Worm (Caenorhabditis elegans) whole organism, young adult: ENCODE data around the gene cdf-2.

Experiments
- B0035.1 ChIP-seq: sonication (generic microtip); optimal IDR thresholded peaks from 2 replicates; lab custom pipeline; 2016; ENCODE audit warnings: missing genetic modification characterization, mild to moderate bottlenecking, missing compliant biosample characterization, missing genotype, missing genetic modification reagents
- C17E4.6 ChIP-seq: fragments of 200-800 bp; sonication (Bioruptor generic); IDR thresholded peaks from 2 replicates; pipeline ENCODE4 v1.3.6; 2022; ENCODE audit warnings: missing genetic modification reagents, missing genetic modification characterization, missing compliant biosample characterization
- D2030.7 ChIP-seq: fragments of 200-800 bp; sonication (Bioruptor generic); IDR thresholded peaks from 2 replicates; pipeline ENCODE4 v1.3.6; 2022; ENCODE audit warnings: missing genetic modification reagents, missing genetic modification characterization, missing compliant biosample characterization
- F10E7.11 ChIP-seq: sonication (generic microtip); optimal IDR thresholded peaks from 2 replicates; lab custom pipeline; 2017; ENCODE audit warnings: mild to moderate bottlenecking, missing genetic modification characterization, moderate library complexity, missing compliant biosample characterization
- F22D6.2 ChIP-seq: sonication (generic microtip); optimal IDR thresholded peaks from 2 replicates; lab custom pipeline; 2016; ENCODE audit warnings: mild to moderate bottlenecking, missing genetic modification characterization, missing compliant biosample characterization
- F33H1.4 ChIP-seq: fragments of 200-800 bp; sonication (Bioruptor generic); IDR thresholded peaks from 2 replicates; pipeline ENCODE4 v1.3.6; 2022; ENCODE audit warnings: missing genetic modification reagents, missing genetic modification characterization, missing compliant biosample characterization
- F37B4.10 ChIP-seq: fragments of 200-800 bp; sonication (Bioruptor generic); IDR thresholded peaks from 2 replicates; pipeline ENCODE4 v1.3.6; 2022; ENCODE audit warnings: missing genetic modification characterization, missing compliant biosample characterization
- F57A8.1 ChIP-seq: fragments of 200-800 bp; sonication (Bioruptor generic); optimal IDR thresholded peaks from 2 replicates; lab custom pipeline; 2018; ENCODE audit warnings: mild to moderate bottlenecking, missing genetic modification characterization, moderate library complexity, missing compliant biosample characterization
- K11D2.4 ChIP-seq: fragments of 200-800 bp; sonication (Bioruptor generic); IDR thresholded peaks from 2 replicates; pipeline ENCODE4 v1.3.6; 2022; ENCODE audit warnings: missing genetic modification reagents, missing genetic modification characterization, missing compliant biosample characterization
- K12H6.12 ChIP-seq: fragments of 200-800 bp; sonication (Bioruptor generic); optimal IDR thresholded peaks from 2 replicates; lab custom pipeline; 2018; ENCODE audit warnings: mild to moderate bottlenecking, missing genetic modification characterization, missing compliant biosample characterization
- T26A5.8 ChIP-seq: sonication (generic microtip); optimal IDR thresholded peaks from 2 replicates; lab custom pipeline; 2016; ENCODE audit warnings: missing genetic modification characterization, missing compliant biosample characterization
- Y56A3A.18 ChIP-seq: fragments of 200-800 bp; sonication (Bioruptor generic); IDR thresholded peaks from 2 replicates; pipeline ENCODE4 v1.3.6; 2022; ENCODE audit warnings: missing genetic modification reagents, missing genetic modification characterization, missing compliant biosample characterization
- Y79H2A.3 ChIP-seq: fragments of 200-800 bp; sonication (Bioruptor generic); conservative IDR thresholded peaks from 2 replicates; pipeline ENCODE4 v1.3.6; 2022; ENCODE audit warnings: missing genetic modification reagents, missing genetic modification characterization, missing compliant biosample characterization
- ama-1 ChIP-seq, 3 experiments: fragments of 150-350 bp in 1 of 3; sonication (generic microtip) in 2 of 3; optimal IDR thresholded peaks; 2 replicates each; lab custom pipeline; 2014 to 2018; ENCODE audit warnings: missing biosample characterization in 2 of 3, missing genetic modification characterization in 2 of 3, missing genetic modification reagents in 2 of 3
- attf-5 ChIP-seq: fragments of 200-800 bp; sonication (Bioruptor generic); optimal IDR thresholded peaks from 2 replicates; lab custom pipeline; 2018; ENCODE audit warnings: mild to moderate bottlenecking, missing genetic modification characterization, missing compliant biosample characterization
- cebp-1 ChIP-seq, 2 experiments: fragments of 200-800 bp in 1 of 2; sonication (Bioruptor generic) in 1 of 2; sonication (generic microtip) in 1 of 2; IDR thresholded peaks in 1 of 2; optimal IDR thresholded peaks in 1 of 2; 2 replicates each; pipeline versions ENCODE4 v1.3.6 to Lab custom; 2017 to 2022; ENCODE audit warnings: missing compliant biosample characterization in 2 of 2, missing genetic modification characterization in 2 of 2, mild to moderate bottlenecking in 1 of 2, missing genetic modification reagents in 1 of 2, moderate library complexity in 1 of 2
- ceh-27 ChIP-seq: fragments of 200-800 bp; sonication (Bioruptor generic); optimal IDR thresholded peaks from 2 replicates; lab custom pipeline; 2018; ENCODE audit warnings: mild to moderate bottlenecking, missing genetic modification characterization, moderate library complexity, missing compliant biosample characterization
- ceh-40 ChIP-seq: fragments of 200-800 bp; sonication (Bioruptor generic); IDR thresholded peaks from 2 replicates; pipeline ENCODE4 v1.3.6; 2022; ENCODE audit warnings: missing genetic modification characterization, missing compliant biosample characterization
- chd-7 ChIP-seq: sonication (generic microtip); optimal IDR thresholded peaks from 2 replicates; lab custom pipeline; 2016; ENCODE audit warnings: mild to moderate bottlenecking, missing genetic modification characterization, moderate library complexity, missing compliant biosample characterization
- dpff-1 ChIP-seq: sonication (generic microtip); optimal IDR thresholded peaks from 2 replicates; lab custom pipeline; 2017; ENCODE audit warnings: mild to moderate bottlenecking, missing genetic modification characterization, missing compliant biosample characterization
- efl-1 ChIP-seq: fragments of 150-350 bp; optimal IDR thresholded peaks from 2 replicates; lab custom pipeline; 2014; ENCODE audit warnings: missing biosample characterization, missing genetic modification reagents, missing genetic modification characterization
- ekl-4 ChIP-seq: fragments of 200-800 bp; sonication (Bioruptor generic); IDR thresholded peaks from 2 replicates; pipeline ENCODE4 v1.3.6; 2022; ENCODE audit warnings: missing genetic modification reagents, missing genetic modification characterization, missing compliant biosample characterization
- hlh-12 ChIP-seq: sonication (generic microtip); optimal IDR thresholded peaks from 2 replicates; lab custom pipeline; 2016; ENCODE audit warnings: missing genetic modification characterization, missing compliant biosample characterization
- hlh-26 ChIP-seq: fragments of 200-800 bp; sonication (Bioruptor generic); conservative IDR thresholded peaks from 2 replicates; pipeline ENCODE4 v1.3.6; 2022; ENCODE audit warnings: missing genetic modification reagents, missing genetic modification characterization, missing compliant biosample characterization
- hmg-1.2 ChIP-seq: fragments of 200-800 bp; sonication (Bioruptor generic); IDR thresholded peaks from 2 replicates; pipeline ENCODE4 v1.3.6; 2022; ENCODE audit warnings: missing genetic modification reagents, missing genetic modification characterization, missing compliant biosample characterization
- hmg-20 ChIP-seq: fragments of 200-800 bp; sonication (Bioruptor generic); IDR thresholded peaks from 2 replicates; pipeline ENCODE4 v1.3.6; 2022; ENCODE audit warnings: missing genetic modification reagents, missing genetic modification characterization, missing compliant biosample characterization
- lag-1 ChIP-seq: fragments of 200-800 bp; sonication (Bioruptor generic); IDR thresholded peaks from 2 replicates; pipeline ENCODE4 v1.3.6; 2022; ENCODE audit warnings: missing genetic modification reagents, missing genetic modification characterization, missing compliant biosample characterization
- let-526 ChIP-seq: fragments of 200-800 bp; sonication (Bioruptor generic); IDR thresholded peaks from 2 replicates; pipeline ENCODE4 v1.3.6; 2022; ENCODE audit warnings: missing genetic modification reagents, missing genetic modification characterization, missing compliant biosample characterization
- lir-1 ChIP-seq: fragments of 200-800 bp; sonication (Bioruptor generic); conservative IDR thresholded peaks from 2 replicates; pipeline ENCODE4 v1.3.6; 2022; ENCODE audit warnings: missing genetic modification reagents, missing genetic modification characterization, missing compliant biosample characterization
- lsy-27 ChIP-seq: sonication (generic microtip); optimal IDR thresholded peaks from 2 replicates; lab custom pipeline; 2017; ENCODE audit warnings: missing genetic modification characterization, mild to moderate bottlenecking, missing compliant biosample characterization, antibody characterized with exemption, missing genotype, borderline replicate concordance; ENCODE audit not compliant: insufficient read depth
- madf-3 ChIP-seq: fragments of 200-800 bp; sonication (Bioruptor generic); IDR thresholded peaks from 2 replicates; pipeline ENCODE4 v1.3.6; 2022; ENCODE audit warnings: missing genetic modification reagents, missing genetic modification characterization, missing compliant biosample characterization
- nhr-120 ChIP-seq: fragments of 200-800 bp; sonication (Bioruptor generic); IDR thresholded peaks from 2 replicates; pipeline ENCODE4 v1.3.6; 2022; ENCODE audit warnings: missing genetic modification characterization, missing compliant biosample characterization
- nhr-90 ChIP-seq: sonication (generic microtip); optimal IDR thresholded peaks from 2 replicates; lab custom pipeline; 2016; ENCODE audit warnings: missing genotype, mild to moderate bottlenecking, missing genetic modification characterization, missing compliant biosample characterization
- pha-4 ChIP-seq: fragments of 150-350 bp; sonication (generic microtip); optimal IDR thresholded peaks from 2 replicates; lab custom pipeline; 2014; ENCODE audit warnings: missing biosample characterization, missing genetic modification reagents, missing genetic modification characterization
- rec-8 ChIP-seq, 2 experiments: sonication (generic microtip); optimal IDR thresholded peaks; 2 replicates each; lab custom pipeline; 2016; ENCODE audit warnings: mild to moderate bottlenecking in 2 of 2, missing genetic modification characterization in 2 of 2, missing genetic modification reagents in 2 of 2, missing genotype in 2 of 2, missing biosample characterization in 1 of 2, missing compliant biosample characterization in 1 of 2, moderate library complexity in 1 of 2
- rpc-1 ChIP-seq, 2 experiments: fragments of 150-350 bp in 1 of 2; sonication (generic microtip) in 1 of 2; optimal IDR thresholded peaks; 2 replicates each; lab custom pipeline; 2014 to 2018; ENCODE audit warnings: missing biosample characterization in 1 of 2, missing genetic modification characterization in 1 of 2, missing genetic modification reagents in 1 of 2, missing genotype in 1 of 2
- sea-2 ChIP-seq: fragments of 200-800 bp; sonication (Bioruptor generic); IDR thresholded peaks from 2 replicates; pipeline ENCODE4 v1.3.6; 2022; ENCODE audit warnings: missing genetic modification characterization, missing compliant biosample characterization
- snpc-1.1 ChIP-seq: sonication (generic microtip); optimal IDR thresholded peaks from 2 replicates; lab custom pipeline; 2017; ENCODE audit warnings: missing genetic modification characterization, mild to moderate bottlenecking, missing compliant biosample characterization, antibody characterized with exemption, moderate library complexity, missing genotype, missing genetic modification reagents; ENCODE audit not compliant: insufficient read depth
- snpc-1.3 ChIP-seq: sonication (generic microtip); optimal IDR thresholded peaks from 2 replicates; lab custom pipeline; 2017; ENCODE audit warnings: missing genetic modification characterization, mild to moderate bottlenecking, missing compliant biosample characterization, antibody characterized with exemption, moderate library complexity, missing genotype, missing genetic modification reagents; ENCODE audit not compliant: insufficient read depth
- snpc-3.4 ChIP-seq: sonication (generic microtip); optimal IDR thresholded peaks from 2 replicates; lab custom pipeline; 2017; ENCODE audit warnings: missing genetic modification characterization, mild to moderate bottlenecking, missing compliant biosample characterization, antibody characterized with exemption, moderate library complexity, missing genotype, missing genetic modification reagents
- ztf-26 ChIP-seq: sonication (generic microtip); optimal IDR thresholded peaks from 2 replicates; lab custom pipeline; 2017; ENCODE audit warnings: missing genetic modification characterization, missing compliant biosample characterization
- ztf-6 ChIP-seq: fragments of 200-800 bp; sonication (Bioruptor generic); IDR thresholded peaks from 2 replicates; pipeline ENCODE4 v1.3.6; 2022; ENCODE audit warnings: missing genetic modification reagents, missing genetic modification characterization, missing compliant biosample characterization

The cdf-2 gene

DNA sequence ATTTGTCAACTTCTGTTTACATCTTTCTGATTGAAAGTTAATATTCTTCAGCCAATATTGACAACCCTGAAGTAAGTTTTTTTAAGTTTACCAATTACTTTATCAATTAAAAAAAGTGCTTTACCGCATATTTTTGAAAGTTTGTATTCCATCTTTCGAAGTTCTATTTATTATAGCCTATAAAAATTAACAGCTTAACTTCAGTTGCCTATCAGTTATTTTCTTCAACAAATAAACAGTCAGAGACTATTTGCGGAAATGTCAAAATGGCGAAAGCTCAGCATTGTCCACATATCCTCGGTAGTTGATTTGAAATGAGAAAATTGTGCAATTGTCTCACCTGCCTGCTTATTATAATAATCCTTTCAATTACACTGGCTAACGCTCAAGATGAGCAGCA, 3.2 kb downstream of the cdf-2 start, which contains the start of gene T18D3.5:
TSS of gene T18D3.5 (plus strand) at position 301 of the 400 bp plus-strand sequence.
- TF ChIP-seq B0035.1 (tag; lab: Kevin White, UChicago) (no peak), C17E4.6 (GFP tag; lab: Robert Waterston, UW) (no peak), K12H6.12 (no peak), ceh-40 (GFP tag; lab: Robert Waterston, UW) (no peak), cebp-1 (GFP tag; IDR thresholded peaks at IDR 0.05; lab: Robert Waterston, UW) (no peak), cebp-1 (tag; optimal IDR thresholded peaks at IDR 0.05; lab: Kevin White, UChicago) (no peak), lir-1 (GFP tag; lab: Robert Waterston, UW) (no peak), attf-5 (GFP tag; lab: Kevin White, UChicago) (no peak), snpc-3.4 (tag; lab: Kevin White, UChicago) (no peak), hmg-1.2 (GFP tag; lab: Robert Waterston, UW) (no peak), lag-1 (GFP tag; lab: Robert Waterston, UW) (no peak), ceh-27 (GFP tag; lab: Kevin White, UChicago) (no peak)

DNA sequence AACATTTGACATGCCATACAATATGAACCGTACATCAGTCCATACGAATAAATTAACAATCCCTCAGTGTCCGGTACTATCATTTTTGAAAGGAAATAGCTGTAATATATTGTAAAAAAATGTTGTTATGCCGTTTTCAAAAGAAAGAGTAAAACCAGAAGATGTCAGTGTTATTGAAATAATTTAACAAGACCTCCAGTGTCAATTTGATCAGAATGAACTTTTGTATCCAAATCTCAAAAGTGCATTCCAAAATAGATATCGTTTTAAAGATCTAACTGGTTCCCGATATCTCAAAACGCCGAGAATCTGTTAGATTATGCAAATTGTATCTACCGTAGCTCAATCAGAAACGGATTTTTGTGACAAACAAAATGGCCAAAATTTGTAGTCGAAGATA, 5.2 kb downstream of the cdf-2 start, which contains the start of gene odr-7:
TSS of gene odr-7 (minus strand) at position 101 of the 400 bp plus-strand sequence.
- no peak for TF ChIP-seq let-526 (GFP tag; lab: Robert Waterston, UW)
- no peak for TF ChIP-seq efl-1 (GFP tag; lab: Kevin White, UChicago)
- no peak for TF ChIP-seq D2030.7
- TF ChIP-seq ztf-6 (GFP tag; lab: Robert Waterston, UW): no peak
- no peak for TF ChIP-seq chd-7 (tag; lab: Kevin White, UChicago)
- no peak for TF ChIP-seq nhr-120 (GFP tag; lab: Robert Waterston, UW)
- no peak for TF ChIP-seq F22D6.2
- no peak for TF ChIP-seq madf-3 (GFP tag; lab: Robert Waterston, UW)
- no peak for TF ChIP-seq Y56A3A.18 (GFP tag; lab: Robert Waterston, UW)
- TF ChIP-seq lsy-27: no peak
- TF ChIP-seq hmg-20 (GFP tag; lab: Robert Waterston, UW): no peak
- TF ChIP-seq rpc-1 (optimal IDR thresholded peaks at IDR 0.05; lab: Kevin White, UChicago): no peak
- TF ChIP-seq rpc-1 (tag; optimal IDR thresholded peaks at IDR 0.05; lab: Kevin White, UChicago): no peak
- TF ChIP-seq ceh-40 (GFP tag; lab: Robert Waterston, UW): no peak
- no peak for TF ChIP-seq nhr-90 (tag; lab: Kevin White, UChicago)
- no peak for TF ChIP-seq Y79H2A.3 (GFP tag; lab: Robert Waterston, UW)
- TF ChIP-seq F33H1.4 (GFP tag; lab: Robert Waterston, UW): no peak

DNA sequence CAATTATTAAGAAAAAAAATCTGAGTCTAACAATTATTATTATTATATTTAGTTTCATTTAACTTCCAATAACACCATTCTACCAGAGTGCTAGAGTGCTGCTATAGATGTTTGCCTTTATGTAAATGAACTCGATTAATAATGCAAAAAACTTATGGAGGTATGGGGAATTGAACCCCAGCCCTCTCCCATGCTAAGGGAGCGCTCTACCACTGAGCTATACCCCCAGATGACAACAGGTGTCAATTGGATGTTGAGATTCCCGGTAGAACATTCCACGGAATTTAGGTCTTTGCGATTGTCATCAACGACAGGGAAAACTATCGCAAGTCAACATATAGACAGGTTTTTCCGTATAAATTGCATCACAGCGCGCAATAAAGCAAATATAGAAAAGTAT, 8.7 kb downstream of the cdf-2 start:
- TF ChIP-seq F10E7.11 (no peak), dpff-1 (tag; lab: Kevin White, UChicago) (no peak), F57A8.1 (GFP tag; lab: Kevin White, UChicago) (no peak), K12H6.12 (peak; percentile 37), B0035.1 (tag; lab: Kevin White, UChicago) (peak; percentile 70), T26A5.8 (tag; lab: Kevin White, UChicago) (peak; percentile 26), ekl-4 (GFP tag; lab: Robert Waterston, UW) (peak; percentile 75; the same call in 1 of the 2 replicates), sea-2 (GFP tag; lab: Robert Waterston, UW) (no peak), ceh-27 (GFP tag; lab: Kevin White, UChicago) (peak; percentile 70), snpc-1.3 (tag; lab: Kevin White, UChicago) (peak; percentile 78), ztf-26 (tag; lab: Kevin White, UChicago) (peak; percentile 29), rpc-1 (optimal IDR thresholded peaks at IDR 0.05; lab: Kevin White, UChicago) (peak; percentile 90), rpc-1 (tag; optimal IDR thresholded peaks at IDR 0.05; lab: Kevin White, UChicago) (peak; percentile 95), hlh-26 (GFP tag; lab: Robert Waterston, UW) (no peak), K11D2.4 (GFP tag; lab: Robert Waterston, UW) (0 out of 2 replicates have a peak, but pooled peaks have one; percentile 37), D2030.7 (peak; percentile 59), hlh-12 (tag; lab: Kevin White, UChicago) (peak; percentile 74), snpc-1.1 (peak; percentile 36), nhr-120 (GFP tag; lab: Robert Waterston, UW) (peak; percentile 64; the same call in 1 of the 2 replicates), ama-1 (optimal IDR thresholded peaks at IDR 0.05; lab: Kevin White, UChicago) (no peak), ama-1 (GFP tag; optimal IDR thresholded peaks at IDR 0.05; lab: Kevin White, UChicago) (peak in 1 of 2 experiments; percentile 29), F37B4.10 (GFP tag; lab: Robert Waterston, UW) (no peak), Y79H2A.3 (GFP tag; lab: Robert Waterston, UW) (0 out of 2 replicates have a peak, but pooled peaks have one; percentile 37), rec-8 (tag; optimal IDR thresholded peaks at IDR 0.05; lab: Kevin White, UChicago) (peak; percentile 21 to 64), pha-4 (no peak)
